Worm (Caenorhabditis elegans) whole organism, midembryonic: Measurements from ENCODE around the gene F41H10.2.

Experiments
- T22C8.4 ChIP-seq: fragments of 200-800 bp; sonication (Bioruptor generic); IDR thresholded peaks from 2 replicates; pipeline ENCODE4 v1.3.6; 2022; ENCODE audit warnings: missing genetic modification characterization, missing compliant biosample characterization
- cog-1 ChIP-seq: sonication (generic microtip); optimal IDR thresholded peaks from 2 replicates; lab custom pipeline; 2016; ENCODE audit warnings: missing genetic modification characterization, missing compliant biosample characterization
- flt-1 ChIP-seq: fragments of 200-800 bp; sonication (Bioruptor generic); IDR thresholded peaks from 2 replicates; pipeline ENCODE4 v1.3.6; 2022; ENCODE audit warnings: missing genetic modification characterization, missing compliant biosample characterization
- klf-2 ChIP-seq: fragments of 200-800 bp; sonication (Bioruptor generic); conservative IDR thresholded peaks from 2 replicates; pipeline ENCODE4 v1.3.6; 2022; ENCODE audit warnings: missing genetic modification reagents, missing genetic modification characterization, missing compliant biosample characterization
- med-1 ChIP-seq: sonication (generic microtip); optimal IDR thresholded peaks from 2 replicates; lab custom pipeline; 2017; ENCODE audit warnings: missing genetic modification characterization, mild to moderate bottlenecking, missing compliant biosample characterization, antibody characterized with exemption, missing genetic modification reagents; ENCODE audit not compliant: insufficient read depth
- ref-1 ChIP-seq: fragments of 200-800 bp; sonication (Bioruptor generic); conservative IDR thresholded peaks from 2 replicates; pipeline ENCODE4 v1.3.6; 2022; ENCODE audit warnings: missing genetic modification reagents, missing genetic modification characterization, missing compliant biosample characterization
- tab-1 ChIP-seq: fragments of 200-800 bp; sonication (Bioruptor generic); IDR thresholded peaks from 2 replicates; pipeline ENCODE4 v1.3.6; 2022; ENCODE audit warnings: missing genetic modification characterization, missing compliant biosample characterization
- ztf-23 ChIP-seq: fragments of 200-800 bp; sonication (Bioruptor generic); IDR thresholded peaks from 2 replicates; pipeline ENCODE4 v1.3.6; 2022; ENCODE audit warnings: missing genetic modification reagents, missing genetic modification characterization, missing compliant biosample characterization
- ztf-29 ChIP-seq: fragments of 200-800 bp; sonication (Bioruptor generic); IDR thresholded peaks from 2 replicates; pipeline ENCODE4 v1.3.6; 2022; ENCODE audit warnings: missing genetic modification reagents, missing genetic modification characterization, missing compliant biosample characterization

The F41H10.2 gene

ce11 chrIV:5354564-5354963, 26.9 kb upstream of the F41H10.2 start:
- TF ChIP-seq ref-1 (GFP tag; lab: Robert Waterston, UW) (no peak), T22C8.4 (GFP tag; lab: Robert Waterston, UW) (no peak), med-1 (GFP tag; lab: Kevin White, UChicago) (no peak), ztf-23 (GFP tag; lab: Robert Waterston, UW) (no peak), klf-2 (GFP tag; lab: Robert Waterston, UW) (no peak), ztf-29 (GFP tag; lab: Robert Waterston, UW) (no peak), cog-1 (no peak), flt-1 (no peak), tab-1 (GFP tag; lab: Robert Waterston, UW) (no peak)

DNA sequence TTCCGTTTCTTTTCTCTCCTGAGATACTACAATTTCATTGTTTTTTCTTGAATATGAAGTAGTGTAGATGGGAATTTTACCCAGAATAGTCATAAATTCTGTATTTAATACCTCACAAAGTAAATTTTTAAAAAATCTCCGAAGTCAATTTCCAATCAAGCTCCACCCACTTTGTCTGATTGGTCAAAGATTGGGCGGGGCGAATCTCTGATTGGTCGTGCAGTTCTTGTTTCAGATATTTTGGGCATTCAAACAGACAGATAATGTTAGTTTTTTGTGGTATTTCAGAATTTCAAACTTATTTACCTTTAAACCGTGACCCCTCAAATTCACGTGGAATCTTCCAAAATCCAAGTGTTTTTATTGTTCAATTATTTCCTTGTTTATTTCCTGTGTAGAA, 20.9 kb upstream of the F41H10.2 start, which contains the start of gene F41H10.5:
TSS of gene F41H10.5 (plus strand) at position 375 of the 400 bp plus-strand sequence.
- TF ChIP-seq tab-1 (GFP tag; lab: Robert Waterston, UW): no peak
- no peak for TF ChIP-seq ref-1 (GFP tag; lab: Robert Waterston, UW)
- no peak for TF ChIP-seq klf-2 (GFP tag; lab: Robert Waterston, UW)
- TF ChIP-seq med-1 (GFP tag; lab: Kevin White, UChicago): no peak
- TF ChIP-seq cog-1: no peak
- no peak for TF ChIP-seq flt-1
- no peak for TF ChIP-seq T22C8.4 (GFP tag; lab: Robert Waterston, UW)
- TF ChIP-seq ztf-29 (GFP tag; lab: Robert Waterston, UW): no peak
- TF ChIP-seq ztf-23 (GFP tag; lab: Robert Waterston, UW): no peak

DNA sequence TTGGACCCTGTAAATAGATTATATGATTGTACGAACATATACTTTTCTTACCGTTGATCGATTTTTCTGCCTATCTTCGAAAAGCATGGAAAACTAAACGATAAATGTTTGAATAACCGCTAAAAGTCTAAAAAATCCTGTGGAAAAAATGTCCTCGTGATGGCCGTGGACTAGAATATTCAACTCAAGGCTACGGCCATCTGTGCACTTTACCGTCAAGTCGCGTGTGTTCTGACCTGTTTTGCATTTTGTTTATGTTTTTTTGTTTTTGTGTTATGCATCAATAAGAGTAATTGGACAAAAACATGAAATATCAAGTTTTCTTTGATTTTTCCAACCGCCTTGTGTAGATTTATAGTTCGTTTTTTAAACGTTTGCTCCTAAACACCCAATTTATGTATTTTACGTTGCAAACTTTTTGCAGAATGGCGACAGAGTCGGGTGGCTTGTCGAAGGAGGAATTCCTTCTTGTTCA, 17.3 kb upstream of the F41H10.2 start, which contains the start of the genes hda-6 and F41H10.4:
TSS of gene hda-6 (minus strand) at position 172 of the 475 bp plus-strand sequence.
TSS of gene F41H10.4 (plus strand) at position 425 of the 475 bp plus-strand sequence.
- TF ChIP-seq flt-1: no peak
- no peak for TF ChIP-seq ztf-29 (GFP tag; lab: Robert Waterston, UW)
- TF ChIP-seq tab-1 (GFP tag; lab: Robert Waterston, UW): no peak
- no peak for TF ChIP-seq ztf-23 (GFP tag; lab: Robert Waterston, UW)
- no peak for TF ChIP-seq ref-1 (GFP tag; lab: Robert Waterston, UW)
- TF ChIP-seq med-1 (GFP tag; lab: Kevin White, UChicago): no peak
- TF ChIP-seq T22C8.4 (GFP tag; lab: Robert Waterston, UW): no peak
- no peak for TF ChIP-seq cog-1
- no peak for TF ChIP-seq klf-2 (GFP tag; lab: Robert Waterston, UW)

DNA sequence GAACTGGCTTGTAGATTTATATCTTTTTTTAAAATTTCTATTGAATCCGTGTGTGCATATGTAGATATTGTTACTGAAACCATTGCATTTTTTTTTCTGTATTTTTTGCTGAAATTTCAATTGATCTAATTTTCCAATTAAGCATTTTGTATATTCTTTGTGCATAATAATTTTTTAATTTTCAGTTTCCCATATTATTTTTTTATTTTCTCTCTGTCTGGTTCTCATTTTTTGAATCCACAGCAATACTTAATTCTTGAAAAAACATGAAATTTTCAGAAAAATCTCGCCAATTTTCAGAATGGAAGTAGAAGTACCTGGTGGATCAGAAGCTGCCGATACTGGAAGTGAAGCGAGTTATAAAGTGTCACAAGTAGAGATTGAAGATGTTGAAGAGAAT, 14.9 kb upstream of the F41H10.2 start, which contains the start of gene sand-1:
TSS of gene sand-1 (plus strand) at position 301 of the 400 bp plus-strand sequence.
- no peak for TF ChIP-seq flt-1
- TF ChIP-seq ztf-29 (GFP tag; lab: Robert Waterston, UW): no peak
- TF ChIP-seq klf-2 (GFP tag; lab: Robert Waterston, UW): no peak
- TF ChIP-seq ztf-23 (GFP tag; lab: Robert Waterston, UW): no peak
- no peak for TF ChIP-seq ref-1 (GFP tag; lab: Robert Waterston, UW)
- TF ChIP-seq T22C8.4 (GFP tag; lab: Robert Waterston, UW): no peak
- no peak for TF ChIP-seq med-1 (GFP tag; lab: Kevin White, UChicago)
- no peak for TF ChIP-seq cog-1
- TF ChIP-seq tab-1 (GFP tag; lab: Robert Waterston, UW): no peak

ce11 chrIV:5367899-5368298, 13.5 kb upstream of the F41H10.2 start:
- TF ChIP-seq flt-1 (no peak), klf-2 (GFP tag; lab: Robert Waterston, UW) (no peak), ztf-23 (GFP tag; lab: Robert Waterston, UW) (no peak), ztf-29 (GFP tag; lab: Robert Waterston, UW) (no peak), ref-1 (GFP tag; lab: Robert Waterston, UW) (no peak)

- TF ChIP-seq flt-1 (no peak), ztf-23 (GFP tag; lab: Robert Waterston, UW) (no peak), med-1 (GFP tag; lab: Kevin White, UChicago) (no peak), klf-2 (GFP tag; lab: Robert Waterston, UW) (no peak), ref-1 (GFP tag; lab: Robert Waterston, UW) (no peak), ztf-29 (GFP tag; lab: Robert Waterston, UW) (no peak), T22C8.4 (GFP tag; lab: Robert Waterston, UW) (peak; percentile 68), cog-1 (no peak)
These were observed 12.6 kb upstream of the F41H10.2 start for ce11 chrIV:5368860-5369259.

ce11 chrIV:5369414-5369813, 12.0 kb upstream of the F41H10.2 start, which contains the start of gene F41H10.3:
F41H10.3 (plus strand) TSS chrIV:5369801.
- TF ChIP-seq med-1 (GFP tag; lab: Kevin White, UChicago): no peak
- no peak for TF ChIP-seq T22C8.4 (GFP tag; lab: Robert Waterston, UW)
- TF ChIP-seq cog-1: no peak
- no peak for TF ChIP-seq ztf-23 (GFP tag; lab: Robert Waterston, UW)
- no peak for TF ChIP-seq klf-2 (GFP tag; lab: Robert Waterston, UW)
- TF ChIP-seq ref-1 (GFP tag; lab: Robert Waterston, UW): no peak
- TF ChIP-seq ztf-29 (GFP tag; lab: Robert Waterston, UW): no peak
- no peak for TF ChIP-seq flt-1
- no peak for TF ChIP-seq tab-1 (GFP tag; lab: Robert Waterston, UW)

ce11 chrIV:5370914-5371313, 10.5 kb upstream of the F41H10.2 start:
- no peak for TF ChIP-seq klf-2 (GFP tag; lab: Robert Waterston, UW)
- TF ChIP-seq cog-1: peak; percentile 26
- TF ChIP-seq flt-1: peak; percentile 85
- TF ChIP-seq med-1 (GFP tag; lab: Kevin White, UChicago): peak; percentile 34
- TF ChIP-seq T22C8.4 (GFP tag; lab: Robert Waterston, UW): peak; percentile 57; the same call in 1 of the 2 replicates
- 0 out of 2 replicates have a peak, but pooled peaks have one; percentile 29 for TF ChIP-seq ztf-29 (GFP tag; lab: Robert Waterston, UW)
- peak; percentile 39; the same call in 1 of the 2 replicates for TF ChIP-seq tab-1 (GFP tag; lab: Robert Waterston, UW)
- 0 out of 2 replicates have a peak, but pooled peaks have one; percentile 19 for TF ChIP-seq ref-1 (GFP tag; lab: Robert Waterston, UW)
- TF ChIP-seq ztf-23 (GFP tag; lab: Robert Waterston, UW): 0 out of 2 replicates have a peak, but pooled peaks have one; percentile 25

- no peak for TF ChIP-seq klf-2 (GFP tag; lab: Robert Waterston, UW)
- TF ChIP-seq ztf-23 (GFP tag; lab: Robert Waterston, UW): no peak
- no peak for TF ChIP-seq T22C8.4 (GFP tag; lab: Robert Waterston, UW)
- no peak for TF ChIP-seq med-1 (GFP tag; lab: Kevin White, UChicago)
- TF ChIP-seq flt-1: no peak
- TF ChIP-seq ztf-29 (GFP tag; lab: Robert Waterston, UW): no peak
- no peak for TF ChIP-seq tab-1 (GFP tag; lab: Robert Waterston, UW)
- TF ChIP-seq cog-1: no peak
- TF ChIP-seq ref-1 (GFP tag; lab: Robert Waterston, UW): no peak
These were observed 7.1 kb upstream of the F41H10.2 start for ce11 chrIV:5374321-5374720.
